Worm (Caenorhabditis elegans) whole organism, young adult: ENCODE measurements around the gene djr-1.2.

Source experiments
- C06A6.2 ChIP-seq: fragments of 200-800 bp; sonication (Bioruptor generic); conservative IDR thresholded peaks from 2 replicates; pipeline ENCODE4 v1.3.6; 2022; ENCODE audit warnings: missing genetic modification characterization, missing compliant biosample characterization
- ZK185.1 ChIP-seq: sonication (generic microtip); optimal IDR thresholded peaks from 2 replicates; lab custom pipeline; 2016; ENCODE audit warnings: mild to moderate bottlenecking, missing genetic modification characterization, missing compliant biosample characterization; ENCODE audit not compliant: poor library complexity, severe bottlenecking
- egl-44 ChIP-seq: fragments of 200-800 bp; sonication (Bioruptor generic); IDR thresholded peaks from 2 replicates; pipeline ENCODE4 v1.3.6; 2022; ENCODE audit warnings: missing genetic modification reagents, missing genetic modification characterization, missing compliant biosample characterization
- gei-17 ChIP-seq: fragments of 200-800 bp; sonication (Bioruptor generic); optimal IDR thresholded peaks from 2 replicates; lab custom pipeline; 2018; ENCODE audit warnings: mild to moderate bottlenecking, missing genetic modification characterization, missing compliant biosample characterization
- snpc-4 ChIP-seq, 5 experiments: fragments of 150-350 bp in 1 of 5; sonication (generic microtip) in 4 of 5; optimal IDR thresholded peaks; 2 replicates each; lab custom pipeline; 2014 to 2018; ENCODE audit warnings: missing genetic modification characterization in 5 of 5, missing biosample characterization in 3 of 5, antibody characterized with exemption in 2 of 5, mild to moderate bottlenecking in 2 of 5, missing compliant biosample characterization in 2 of 5, missing genotype in 2 of 5, moderate library complexity in 2 of 5, missing genetic modification reagents in 1 of 5
- tbp1 ChIP-seq: fragments of 200-800 bp; sonication (Bioruptor generic); optimal IDR thresholded peaks from 2 replicates; lab custom pipeline; 2018; ENCODE audit warnings: mild to moderate bottlenecking, missing genetic modification characterization, missing compliant biosample characterization
- unc-62 ChIP-seq: fragments of 150-350 bp; optimal IDR thresholded peaks from 2 replicates; lab custom pipeline; 2014; ENCODE audit warnings: missing biosample characterization, missing genetic modification reagents, missing genetic modification characterization

ce11 chrV:4038110-4038509 is 16.8 kb downstream of the djr-1.2 start, which contains the start of gene C49G7.12:
- no peak for TF ChIP-seq snpc-4 (GFP tag; optimal IDR thresholded peaks at IDR 0.05; lab: Kevin White, UChicago)
- TF ChIP-seq snpc-4 (tag; optimal IDR thresholded peaks at IDR 0.05; lab: Kevin White, UChicago): no peak
- TF ChIP-seq unc-62 (GFP tag; lab: Kevin White, UChicago): no peak
- TF ChIP-seq C06A6.2 (GFP tag; lab: Robert Waterston, UW): no peak
- TF ChIP-seq tbp1 (GFP tag; lab: Kevin White, UChicago): no peak
- no peak for TF ChIP-seq egl-44 (GFP tag; lab: Robert Waterston, UW)
- no peak for TF ChIP-seq gei-17 (GFP tag; lab: Kevin White, UChicago)
- TF ChIP-seq ZK185.1: no peak
